Worm (Caenorhabditis elegans) whole organism, L2 larva: ENCODE data around the gene daf-1.

ENCODE experiments used
- F13H6.1 ChIP-seq: sonication (generic microtip); optimal IDR thresholded peaks from 2 replicates; lab custom pipeline; 2016; ENCODE audit warnings: missing genetic modification characterization, missing compliant biosample characterization
- elt-1 ChIP-seq: fragments of 150-350 bp; optimal IDR thresholded peaks from 2 replicates; lab custom pipeline; 2014; ENCODE audit warnings: missing biosample characterization, missing genetic modification characterization
- fos-1 ChIP-seq: fragments of 150-350 bp; optimal IDR thresholded peaks from 2 replicates; lab custom pipeline; 2014; ENCODE audit warnings: missing biosample characterization, missing genetic modification characterization
- lin-39 ChIP-seq: fragments of 150-350 bp; optimal IDR thresholded peaks from 2 replicates; lab custom pipeline; 2014; ENCODE audit warnings: missing biosample characterization, missing genetic modification reagents, missing genetic modification characterization
- nhr-21 ChIP-seq: fragments of 150-350 bp; optimal IDR thresholded peaks from 2 replicates; lab custom pipeline; 2014; ENCODE audit warnings: missing biosample characterization, missing genetic modification characterization
- skn-1 ChIP-seq: sonication (generic microtip); optimal IDR thresholded peaks from 2 replicates; lab custom pipeline; 2017; ENCODE audit warnings: missing biosample characterization, missing genetic modification characterization
- ztf-4 ChIP-seq: fragments of 150-350 bp; optimal IDR thresholded peaks from 2 replicates; lab custom pipeline; 2014; ENCODE audit warnings: missing biosample characterization, missing genetic modification characterization

ce11 chrIV:89991-90390 is 42.2 kb upstream of the daf-1 start, which contains the start of gene scl-23:
- TF ChIP-seq fos-1 (tag; lab: Kevin White, UChicago) (peak; percentile 30), skn-1 (tag; lab: Kevin White, UChicago) (no peak), ztf-4 (tag; lab: Kevin White, UChicago) (no peak), nhr-21 (tag; lab: Kevin White, UChicago) (no peak), lin-39 (tag; lab: Kevin White, UChicago) (no peak), F13H6.1 (tag; lab: Kevin White, UChicago) (no peak), elt-1 (tag; lab: Kevin White, UChicago) (no peak)
